Fruit fly (Drosophila melanogaster): ENCODE data around the gene yellow-k.

yellow-k gene

dm6 chr3L:15563851-15564106 is 43.4 kb downstream of the yellow-k start:
- TF ChIP-seq noc (tag; optimal IDR thresholded peaks at IDR 0.05): no peak

dm6 chr3L:15565829-15566433 is 45.5 kb downstream of the yellow-k start, which contains the start of gene dop:
TSS of gene dop (plus strand) at chr3L:15566013.
- TF ChIP-seq noc (tag; optimal IDR thresholded peaks at IDR 0.05): no peak

- peak; percentile 86 for TF ChIP-seq noc (tag; optimal IDR thresholded peaks at IDR 0.05)
Observed at dm6 chr3L:15566484-15566955, 46.1 kb downstream of the yellow-k start.

dm6 chr3L:15568748-15569147 is 48.3 kb downstream of the yellow-k start:
- TF ChIP-seq noc (tag; optimal IDR thresholded peaks at IDR 0.05): no peak

- no peak for TF ChIP-seq noc (tag; optimal IDR thresholded peaks at IDR 0.05)
Observed at dm6 chr3L:15570571-15570970, 50.2 kb downstream of the yellow-k start.

Measured in whole organism, larva.